Fruit fly (Drosophila melanogaster) whole organism, adult: ENCODE measurements around the gene alpha-Est6.

ENCODE experiments used
- CG5204 ChIP-seq: fragments of 200-800 bp; sonication (Bioruptor generic); optimal IDR thresholded peaks from 2 replicates; lab custom pipeline; 2016; ENCODE audit warnings: missing biosample characterization, missing genetic modification characterization
- CG7101 ChIP-seq: fragments of 200-800 bp; sonication (Bioruptor generic); optimal IDR thresholded peaks from 2 replicates; lab custom pipeline; 2018; ENCODE audit warnings: missing biosample characterization, mild to moderate bottlenecking, missing genetic modification characterization, moderate library complexity
- Crg-1 ChIP-seq: fragments of 200-800 bp; sonication (Bioruptor generic); optimal IDR thresholded peaks from 2 replicates; lab custom pipeline; 2016; ENCODE audit warnings: missing biosample characterization, missing genetic modification characterization
- Hr96 ChIP-seq: fragments of 200-800 bp; sonication (Bioruptor generic); optimal IDR thresholded peaks from 2 replicates; lab custom pipeline; 2016; ENCODE audit warnings: missing biosample characterization, missing genetic modification characterization
- Mnt ChIP-seq: fragments of 200-800 bp; sonication (Bioruptor generic); optimal IDR thresholded peaks from 2 replicates; lab custom pipeline; 2016; ENCODE audit warnings: missing biosample characterization, mild to moderate bottlenecking, missing genetic modification characterization
- kay ChIP-seq: fragments of 200-800 bp; sonication (Bioruptor generic); peaks from one replicate; lab custom pipeline; 2016; ENCODE audit warnings: missing biosample characterization, missing genetic modification characterization, borderline replicate concordance

dm6 chr3R:7530184-7530821, 1.7 kb upstream of the alpha-Est6 start, which contains the start of the genes Rtnl2 and alphaTub84D:
- TF ChIP-seq Hr96 (no peak), kay (no peak), Crg-1 (GFP tag; lab: Kevin White, UChicago) (no peak), CG7101 (tag; lab: Kevin White, UChicago) (no peak), CG5204 (GFP tag; lab: Kevin White, UChicago) (no peak), Mnt (GFP tag; lab: Kevin White, UChicago) (no peak)
